Fruit fly (Drosophila melanogaster) whole organism, embryonic: ENCODE measurements around the gene fzo.

Experiments used
- Ada2b ChIP-seq: fragments of 200-800 bp; sonication (Bioruptor generic); IDR thresholded peaks from 2 replicates; pipeline ENCODE4 v1.3.6; 2022; ENCODE audit warnings: missing biosample characterization, missing genetic modification characterization
- Adf1 ChIP-seq: fragments of 200-800 bp; sonication (Bioruptor generic); IDR thresholded peaks from 2 replicates; pipeline ENCODE4 v1.3.6; 2022; ENCODE audit warnings: missing biosample characterization, missing genetic modification characterization
- CG10431 ChIP-seq: fragments of 200-800 bp; sonication (Bioruptor generic); optimal IDR thresholded peaks from 3 replicates; lab custom pipeline; 2018; ENCODE audit warnings: missing biosample characterization, mild to moderate bottlenecking, missing genetic modification characterization
- CG12155 ChIP-seq: fragments of 200-800 bp; sonication (Bioruptor generic); optimal IDR thresholded peaks from 3 replicates; lab custom pipeline; 2016; ENCODE audit warnings: missing biosample characterization, missing genetic modification characterization
- CG13775 ChIP-seq: fragments of 200-800 bp; sonication (Bioruptor generic); optimal IDR thresholded peaks from 3 replicates; lab custom pipeline; 2017; ENCODE audit warnings: missing biosample characterization, mild to moderate bottlenecking, missing genetic modification characterization
- CG14860 ChIP-seq: fragments of 200-800 bp; sonication (Bioruptor generic); IDR thresholded peaks from 3 replicates; pipeline ENCODE4 v1.3.6; 2022; ENCODE audit warnings: missing biosample characterization, missing genetic modification characterization; ENCODE audit not compliant: partially characterized antibody
- CG1602 ChIP-seq: fragments of 200-800 bp; sonication (Bioruptor generic); optimal IDR thresholded peaks from 3 replicates; lab custom pipeline; 2016; ENCODE audit warnings: missing biosample characterization, missing genetic modification characterization
- CG16779 ChIP-seq: fragments of 200-800 bp; sonication (Bioruptor generic); IDR thresholded peaks from 2 replicates; pipeline ENCODE4 v1.3.6; 2022; ENCODE audit warnings: missing biosample characterization, missing genetic modification characterization
- CG2116 ChIP-seq: fragments of 200-800 bp; sonication (Bioruptor generic); optimal IDR thresholded peaks from 3 replicates; lab custom pipeline; 2018; ENCODE audit warnings: missing biosample characterization, mild to moderate bottlenecking, missing genetic modification characterization
- CG3847 ChIP-seq: fragments of 200-800 bp; sonication (Bioruptor generic); IDR thresholded peaks from 2 replicates; pipeline ENCODE4 v1.3.6; 2022; ENCODE audit warnings: missing biosample characterization, missing genetic modification characterization
- CG5245 ChIP-seq: fragments of 200-800 bp; sonication (Bioruptor generic); optimal IDR thresholded peaks from 3 replicates; lab custom pipeline; 2016; ENCODE audit warnings: missing biosample characterization, missing genetic modification characterization
- CG6791 ChIP-seq: fragments of 200-800 bp; sonication (Bioruptor generic); IDR thresholded peaks from 3 replicates; pipeline ENCODE4 v1.3.6; 2022; ENCODE audit warnings: missing biosample characterization, missing genetic modification characterization; ENCODE audit not compliant: partially characterized antibody
- CG6854 ChIP-seq: fragments of 200-800 bp; sonication (Bioruptor generic); optimal IDR thresholded peaks from 3 replicates; lab custom pipeline; 2017; ENCODE audit warnings: missing biosample characterization, mild to moderate bottlenecking, missing genetic modification characterization
- CG7786 ChIP-seq: fragments of 200-800 bp; sonication (Bioruptor generic); optimal IDR thresholded peaks from 2 replicates; lab custom pipeline; 2016; ENCODE audit warnings: missing biosample characterization, missing genetic modification characterization
- CG7987 ChIP-seq: fragments of 200-800 bp; sonication (Bioruptor generic); optimal IDR thresholded peaks from 2 replicates; lab custom pipeline; 2018; ENCODE audit warnings: missing biosample characterization, mild to moderate bottlenecking, missing genetic modification characterization, moderate library complexity
- Hr51 ChIP-seq, 2 experiments: fragments of 200-800 bp; sonication (Bioruptor generic); optimal IDR thresholded peaks; 2 replicates in 1 of 2; 3 replicates in 1 of 2; lab custom pipeline; 2016 to 2018; ENCODE audit warnings: missing biosample characterization in 2 of 2, missing genetic modification characterization in 2 of 2, mild to moderate bottlenecking in 1 of 2, moderate library complexity in 1 of 2
- Hsf ChIP-seq: fragments of 200-800 bp; sonication (Bioruptor generic); optimal IDR thresholded peaks from 3 replicates; lab custom pipeline; 2016; ENCODE audit warnings: missing biosample characterization, missing genetic modification characterization
- Myb ChIP-seq: fragments of 200-800 bp; sonication (Bioruptor generic); optimal IDR thresholded peaks from 2 replicates; lab custom pipeline; 2016; ENCODE audit warnings: missing biosample characterization, missing genetic modification characterization
- Neu2 ChIP-seq: fragments of 200-800 bp; sonication (Bioruptor generic); optimal IDR thresholded peaks from 3 replicates; lab custom pipeline; 2016; ENCODE audit warnings: missing biosample characterization, missing genetic modification characterization, borderline replicate concordance
- Nf-YC ChIP-seq: fragments of 200-800 bp; optimal IDR thresholded peaks from 3 replicates; lab custom pipeline; 2019; ENCODE audit warnings: missing biosample characterization, mild to moderate bottlenecking, missing genetic modification characterization, moderate library complexity
- Opbp ChIP-seq: fragments of 200-800 bp; sonication (Bioruptor generic); IDR thresholded peaks from 3 replicates; pipeline ENCODE4 v1.3.6; 2022; ENCODE audit warnings: missing biosample characterization, missing genetic modification characterization; ENCODE audit not compliant: partially characterized antibody
- Ravus ChIP-seq: fragments of 200-800 bp; sonication (Bioruptor generic); IDR thresholded peaks from 2 replicates; pipeline ENCODE4 v1.3.6; 2022; ENCODE audit warnings: missing biosample characterization, missing genetic modification characterization
- Sry-δ ChIP-seq: fragments of 200-800 bp; sonication (Bioruptor generic); optimal IDR thresholded peaks from 2 replicates; lab custom pipeline; 2016; ENCODE audit warnings: missing biosample characterization, missing genetic modification characterization
- Usf ChIP-seq: fragments of 200-800 bp; sonication (Bioruptor generic); optimal IDR thresholded peaks from 2 replicates; lab custom pipeline; 2017; ENCODE audit warnings: missing genotype, missing biosample characterization, missing genetic modification characterization
- Vsx1 ChIP-seq: fragments of 200-800 bp; sonication (Bioruptor generic); optimal IDR thresholded peaks from 2 replicates; lab custom pipeline; 2017; ENCODE audit warnings: missing biosample characterization, mild to moderate bottlenecking, missing genetic modification characterization, missing genetic modification reagents
- amos ChIP-seq: fragments of 200-800 bp; sonication (Bioruptor generic); IDR thresholded peaks from 2 replicates; pipeline ENCODE4 v1.3.6; 2022; ENCODE audit warnings: missing biosample characterization, missing genetic modification characterization; ENCODE audit not compliant: partially characterized antibody
- chinmo ChIP-seq: fragments of 200-800 bp; sonication (Bioruptor generic); IDR thresholded peaks from 4 replicates; pipeline ENCODE4 v1.3.6; 2022; ENCODE audit warnings: missing biosample characterization, missing genetic modification characterization; ENCODE audit not compliant: partially characterized antibody
- ci ChIP-seq: fragments of 200-800 bp; sonication (Bioruptor generic); IDR thresholded peaks from 3 replicates; pipeline ENCODE4 v1.3.6; 2022; ENCODE audit warnings: missing biosample characterization, missing genetic modification characterization
- dimm ChIP-seq: fragments of 200-800 bp; sonication (Bioruptor generic); IDR thresholded peaks from 2 replicates; pipeline ENCODE4 v1.3.6; 2022; ENCODE audit warnings: missing biosample characterization, missing genetic modification characterization
- esg ChIP-seq: fragments of 200-800 bp; sonication (Bioruptor generic); conservative IDR thresholded peaks from 2 replicates; pipeline ENCODE4 v1.3.6; 2022; ENCODE audit warnings: missing biosample characterization, missing genetic modification characterization
- exex ChIP-seq: fragments of 200-800 bp; sonication (Bioruptor generic); optimal IDR thresholded peaks from 4 replicates; lab custom pipeline; 2018; ENCODE audit warnings: missing biosample characterization, mild to moderate bottlenecking, missing genetic modification characterization, moderate library complexity
- fu2 ChIP-seq: fragments of 200-800 bp; sonication (Bioruptor generic); optimal IDR thresholded peaks from 2 replicates; lab custom pipeline; 2016; ENCODE audit warnings: missing biosample characterization, missing genetic modification characterization
- gcm2 ChIP-seq: fragments of 200-800 bp; sonication (Bioruptor generic); optimal IDR thresholded peaks from 2 replicates; lab custom pipeline; 2016; ENCODE audit warnings: missing biosample characterization, missing genetic modification characterization
- gfzf ChIP-seq: fragments of 200-800 bp; sonication (Bioruptor generic); optimal IDR thresholded peaks from 2 replicates; lab custom pipeline; 2016; ENCODE audit warnings: missing biosample characterization, mild to moderate bottlenecking, missing genetic modification characterization, moderate library complexity
- jigr1 ChIP-seq: fragments of 200-800 bp; sonication (Bioruptor generic); IDR thresholded peaks from 3 replicates; pipeline ENCODE4 v1.3.6; 2022; ENCODE audit warnings: missing biosample characterization, missing genetic modification characterization
- kni ChIP-seq: fragments of 200-800 bp; sonication (Bioruptor generic); optimal IDR thresholded peaks from 3 replicates; lab custom pipeline; 2017; ENCODE audit warnings: mild to moderate bottlenecking, missing biosample characterization, missing genetic modification reagents, missing genetic modification characterization
- mirr ChIP-seq: fragments of 200-800 bp; sonication (Bioruptor generic); optimal IDR thresholded peaks from 3 replicates; lab custom pipeline; 2018; ENCODE audit warnings: missing biosample characterization, mild to moderate bottlenecking, missing genetic modification characterization
- nerfin-2 ChIP-seq: fragments of 200-800 bp; sonication (Bioruptor generic); IDR thresholded peaks from 2 replicates; pipeline ENCODE4 v1.3.6; 2022; ENCODE audit warnings: missing biosample characterization, missing genetic modification characterization; ENCODE audit not compliant: partially characterized antibody
- pzg ChIP-seq: fragments of 200-800 bp; sonication (Bioruptor generic); optimal IDR thresholded peaks from 3 replicates; lab custom pipeline; 2018; ENCODE audit warnings: missing biosample characterization, mild to moderate bottlenecking, missing genetic modification characterization, moderate library complexity
- ro ChIP-seq: fragments of 200-800 bp; sonication (Bioruptor generic); IDR thresholded peaks from 2 replicates; pipeline ENCODE4 v1.3.6; 2022; ENCODE audit warnings: missing biosample characterization, missing genetic modification characterization
- sens-2 ChIP-seq: fragments of 200-800 bp; sonication (Bioruptor generic); IDR thresholded peaks from 2 replicates; pipeline ENCODE4 v1.3.6; 2022; ENCODE audit warnings: missing biosample characterization, missing genetic modification characterization
- sima ChIP-seq: fragments of 200-800 bp; sonication (Bioruptor generic); optimal IDR thresholded peaks from 2 replicates; lab custom pipeline; 2016; ENCODE audit warnings: missing biosample characterization, missing genetic modification characterization
- tap ChIP-seq: fragments of 200-800 bp; optimal IDR thresholded peaks from 3 replicates; lab custom pipeline; 2019; ENCODE audit warnings: missing biosample characterization, mild to moderate bottlenecking, missing genetic modification characterization, moderate library complexity
- tgo ChIP-seq: fragments of 200-800 bp; sonication (Bioruptor generic); IDR thresholded peaks from 3 replicates; pipeline ENCODE4 v1.3.6; 2022; ENCODE audit warnings: missing biosample characterization, missing genetic modification characterization
- tin ChIP-seq: fragments of 200-800 bp; sonication (Bioruptor generic); optimal IDR thresholded peaks from 3 replicates; lab custom pipeline; 2016; ENCODE audit warnings: missing biosample characterization, missing genetic modification characterization
- trem ChIP-seq: fragments of 200-800 bp; optimal IDR thresholded peaks from 3 replicates; lab custom pipeline; 2019; ENCODE audit warnings: missing biosample characterization, mild to moderate bottlenecking, missing genetic modification characterization, moderate library complexity
- trh ChIP-seq: fragments of 200-800 bp; sonication (Bioruptor generic); optimal IDR thresholded peaks from 2 replicates; lab custom pipeline; 2016; ENCODE audit warnings: missing biosample characterization, missing genetic modification characterization
- vvl ChIP-seq: fragments of 200-800 bp; sonication (Bioruptor generic); IDR thresholded peaks from 2 replicates; pipeline ENCODE4 v1.3.6; 2022; ENCODE audit warnings: missing biosample characterization, missing genetic modification characterization
- wor ChIP-seq: fragments of 200-800 bp; sonication (Bioruptor generic); IDR thresholded peaks from 2 replicates; pipeline ENCODE4 v1.3.6; 2022; ENCODE audit warnings: missing biosample characterization, missing genetic modification characterization
- yki ChIP-seq: fragments of >200 bp; optimal IDR thresholded peaks from 3 replicates; lab custom pipeline; 2018
- zen ChIP-seq: fragments of 200-800 bp; sonication (Bioruptor generic); optimal IDR thresholded peaks from 3 replicates; lab custom pipeline; 2018; ENCODE audit warnings: missing biosample characterization, mild to moderate bottlenecking, missing genetic modification characterization, moderate library complexity

fzo gene

DNA sequence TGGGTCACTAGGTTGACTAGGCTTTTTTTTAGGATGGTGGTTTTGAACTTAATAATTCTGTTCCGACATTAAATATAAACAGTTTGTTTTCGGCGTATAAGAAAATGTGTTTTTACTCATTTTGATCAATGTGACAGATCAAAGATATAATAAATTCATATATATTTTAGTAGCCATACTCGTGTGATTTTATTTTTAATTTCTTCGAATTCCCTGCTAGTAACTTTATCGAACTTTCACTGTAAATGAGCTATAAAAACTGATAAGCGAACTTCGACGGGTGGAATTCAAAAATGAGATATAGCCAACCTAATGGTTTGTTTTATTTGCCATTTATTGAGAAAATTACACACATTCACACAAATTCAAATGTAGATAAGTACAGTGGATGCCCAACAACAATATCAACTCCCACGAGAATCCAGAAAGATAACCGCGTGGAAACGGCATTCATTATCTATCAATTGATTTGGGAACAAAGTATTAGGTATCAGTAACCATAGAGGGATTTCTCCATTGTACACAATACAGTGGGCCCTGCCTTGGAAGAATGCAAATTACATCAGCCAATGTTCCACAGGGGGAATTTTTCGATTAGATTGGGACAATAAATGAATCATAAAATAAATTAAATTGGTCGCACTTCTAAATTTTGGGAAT, 19.4 kb upstream of the fzo start (continued):
- no peak for TF ChIP-seq chinmo (GFP tag; lab: Robert Waterston, UW)
- TF ChIP-seq jigr1 (GFP tag; lab: Robert Waterston, UW), result no peak
- no peak for TF ChIP-seq esg (GFP tag; lab: Robert Waterston, UW)
- TF ChIP-seq Hsf (GFP tag; lab: Kevin White, UChicago), result no peak
- TF ChIP-seq Nf-YC (tag; lab: Kevin White, UChicago), result no peak
- TF ChIP-seq Usf (GFP tag; lab: Kevin White, UChicago), result no peak
- no peak for TF ChIP-seq kni
- no peak for TF ChIP-seq Opbp (GFP tag; lab: Robert Waterston, UW)
- TF ChIP-seq CG2116 (GFP tag; lab: Kevin White, UChicago), result no peak
- no peak for TF ChIP-seq vvl (GFP tag; lab: Robert Waterston, UW)
- no peak for TF ChIP-seq CG3847 (GFP tag; lab: Robert Waterston, UW)
- no peak for TF ChIP-seq ci (GFP tag; lab: Robert Waterston, UW)
- TF ChIP-seq Vsx1 (GFP tag; lab: Kevin White, UChicago), result no peak
- TF ChIP-seq CG6791 (GFP tag; lab: Robert Waterston, UW), result no peak
- peak; percentile 97 for TF ChIP-seq mirr (GFP tag; lab: Kevin White, UChicago)
- TF ChIP-seq CG14860 (GFP tag; lab: Robert Waterston, UW), result no peak
- no peak for TF ChIP-seq tin (GFP tag; lab: Kevin White, UChicago)
- TF ChIP-seq zen (tag; lab: Kevin White, UChicago), result no peak
- no peak for TF ChIP-seq CG7987 (GFP tag; lab: Kevin White, UChicago)
- TF ChIP-seq sens-2, result no peak
- no peak for TF ChIP-seq fu2
- no peak for TF ChIP-seq Hr51 (GFP tag; optimal IDR thresholded peaks at IDR 0.05; lab: Kevin White, UChicago)
- no peak for TF ChIP-seq CG12155 (GFP tag; lab: Kevin White, UChicago)
- TF ChIP-seq dimm (GFP tag; lab: Robert Waterston, UW), result no peak
- no peak for TF ChIP-seq trem (tag; lab: Kevin White, UChicago)
- TF ChIP-seq CG16779 (GFP tag; lab: Robert Waterston, UW), result no peak
- no peak for TF ChIP-seq Adf1
- TF ChIP-seq Sry-δ, result no peak
- TF ChIP-seq exex (tag; lab: Kevin White, UChicago), result peak; percentile 99
- no peak for TF ChIP-seq Ravus (GFP tag; lab: Robert Waterston, UW)
- TF ChIP-seq pzg (GFP tag; lab: Kevin White, UChicago), result no peak
- TF ChIP-seq CG13775 (GFP tag; lab: Kevin White, UChicago), result no peak
- no peak for TF ChIP-seq CG1602 (GFP tag; lab: Kevin White, UChicago)
- TF ChIP-seq CG6854 (GFP tag; lab: Kevin White, UChicago), result no peak
- no peak for TF ChIP-seq ro (GFP tag; lab: Robert Waterston, UW)
- no peak for TF ChIP-seq Ada2b (GFP tag; lab: Robert Waterston, UW)
- TF ChIP-seq CG10431 (GFP tag; lab: Kevin White, UChicago), result no peak
- no peak for TF ChIP-seq Myb (GFP tag; lab: Kevin White, UChicago)
- no peak for TF ChIP-seq trh (GFP tag; lab: Kevin White, UChicago)
- TF ChIP-seq nerfin-2, result no peak
- TF ChIP-seq amos, result no peak
- TF ChIP-seq gfzf (GFP tag; lab: Kevin White, UChicago), result no peak
- TF ChIP-seq gcm2 (GFP tag; lab: Kevin White, UChicago), result no peak
- TF ChIP-seq wor, result no peak
- TF ChIP-seq Neu2, result no peak
- no peak for TF ChIP-seq tgo
- TF ChIP-seq CG5245 (GFP tag; lab: Kevin White, UChicago), result no peak
- no peak for TF ChIP-seq tap (tag; lab: Kevin White, UChicago)
- no peak for TF ChIP-seq yki (lab: Kevin White, UChicago)
- no peak for TF ChIP-seq CG7786
- no peak for TF ChIP-seq sima (GFP tag; lab: Kevin White, UChicago)
